Fruit fly (Drosophila melanogaster) whole organism, embryonic: Measurements from ENCODE around the gene CG16953.
A peak's percentile ranks its signal among the peaks of the same experiment; 100 is the strongest.

Source experiments
- ATbp ChIP-seq: fragments of 200-800 bp; sonication (Bioruptor generic); optimal IDR thresholded peaks from 2 replicates; lab custom pipeline; 2017; ENCODE audit warnings: missing biosample characterization, mild to moderate bottlenecking, missing genetic modification characterization, missing genetic modification reagents
- CG10654 ChIP-seq: fragments of 200-800 bp; sonication (Bioruptor generic); optimal IDR thresholded peaks from 2 replicates; lab custom pipeline; 2016; ENCODE audit warnings: missing biosample characterization, missing genetic modification characterization
- CG10979 ChIP-seq: fragments of 200-800 bp; sonication (Bioruptor generic); optimal IDR thresholded peaks from 2 replicates; lab custom pipeline; 2018; ENCODE audit warnings: missing biosample characterization, mild to moderate bottlenecking, missing genetic modification characterization, moderate library complexity
- CG12071 ChIP-seq: fragments of 200-800 bp; sonication (Bioruptor generic); optimal IDR thresholded peaks from 3 replicates; lab custom pipeline; 2018; ENCODE audit warnings: missing biosample characterization, mild to moderate bottlenecking, missing genetic modification characterization
- CG12236 ChIP-seq: fragments of 200-800 bp; sonication (Bioruptor generic); optimal IDR thresholded peaks from 2 replicates; lab custom pipeline; 2016; ENCODE audit warnings: missing biosample characterization, missing genetic modification characterization
- CG13775 ChIP-seq: fragments of 200-800 bp; sonication (Bioruptor generic); optimal IDR thresholded peaks from 3 replicates; lab custom pipeline; 2017; ENCODE audit warnings: missing biosample characterization, mild to moderate bottlenecking, missing genetic modification characterization
- CG14965 ChIP-seq: fragments of 200-800 bp; sonication (Bioruptor generic); optimal IDR thresholded peaks from 2 replicates; lab custom pipeline; 2016; ENCODE audit warnings: missing biosample characterization, missing genetic modification characterization, borderline replicate concordance
- CG15011 ChIP-seq: fragments of 200-800 bp; sonication (Bioruptor generic); optimal IDR thresholded peaks from 3 replicates; lab custom pipeline; 2018; ENCODE audit warnings: missing biosample characterization, mild to moderate bottlenecking, missing genetic modification characterization
- CG15073 ChIP-seq: fragments of 200-800 bp; sonication (Bioruptor generic); optimal IDR thresholded peaks from 2 replicates; lab custom pipeline; 2016; ENCODE audit warnings: missing biosample characterization, missing genetic modification characterization
- CG15479 ChIP-seq: fragments of 200-800 bp; sonication (Bioruptor generic); optimal IDR thresholded peaks from 3 replicates; lab custom pipeline; 2019; ENCODE audit warnings: missing biosample characterization, mild to moderate bottlenecking, missing genetic modification characterization, moderate library complexity
- CG17912 ChIP-seq: fragments of 200-800 bp; sonication (Bioruptor generic); optimal IDR thresholded peaks from 2 replicates; lab custom pipeline; 2018; ENCODE audit warnings: missing biosample characterization, mild to moderate bottlenecking, missing genetic modification characterization
- CG2116 ChIP-seq: fragments of 200-800 bp; sonication (Bioruptor generic); optimal IDR thresholded peaks from 3 replicates; lab custom pipeline; 2018; ENCODE audit warnings: missing biosample characterization, mild to moderate bottlenecking, missing genetic modification characterization
- CG2129 ChIP-seq: fragments of 200-800 bp; sonication (Bioruptor generic); IDR thresholded peaks from 2 replicates; pipeline ENCODE4 v1.3.6; 2022; ENCODE audit warnings: missing biosample characterization, missing genetic modification characterization; ENCODE audit not compliant: partially characterized antibody
- CG2199 ChIP-seq: fragments of 200-800 bp; sonication (Bioruptor generic); IDR thresholded peaks from 3 replicates; pipeline ENCODE4 v1.3.6; 2022; ENCODE audit warnings: missing biosample characterization, missing genetic modification characterization
- CG2712 ChIP-seq: fragments of 200-800 bp; optimal IDR thresholded peaks from 3 replicates; lab custom pipeline; 2019; ENCODE audit warnings: missing biosample characterization, mild to moderate bottlenecking, missing genetic modification characterization, moderate library complexity
- CG33213 ChIP-seq: fragments of 200-800 bp; sonication (Bioruptor generic); optimal IDR thresholded peaks from 3 replicates; lab custom pipeline; 2016; ENCODE audit warnings: missing biosample characterization, missing genetic modification characterization
- CG3726 ChIP-seq: fragments of 200-800 bp; sonication (Bioruptor generic); IDR thresholded peaks from 3 replicates; pipeline ENCODE4, ENCODE4 v1.3.6; 2022; ENCODE audit warnings: missing biosample characterization, missing genetic modification characterization
- CG4854 ChIP-seq: fragments of 200-800 bp; sonication (Bioruptor generic); optimal IDR thresholded peaks from 2 replicates; lab custom pipeline; 2016; ENCODE audit warnings: missing biosample characterization, missing genetic modification characterization, inconsistent platforms
- CG5245 ChIP-seq: fragments of 200-800 bp; sonication (Bioruptor generic); optimal IDR thresholded peaks from 3 replicates; lab custom pipeline; 2016; ENCODE audit warnings: missing biosample characterization, missing genetic modification characterization
- CG6654 ChIP-seq: fragments of 200-800 bp; sonication (Bioruptor generic); optimal IDR thresholded peaks from 2 replicates; lab custom pipeline; 2017; ENCODE audit warnings: missing biosample characterization, mild to moderate bottlenecking, missing genetic modification characterization
- CG7271 ChIP-seq: fragments of 200-800 bp; sonication (Bioruptor generic); optimal IDR thresholded peaks from 2 replicates; lab custom pipeline; 2018; ENCODE audit warnings: missing biosample characterization, mild to moderate bottlenecking, missing genetic modification characterization, moderate library complexity
- CkIIα-i1 ChIP-seq: fragments of 200-800 bp; sonication (Bioruptor generic); IDR thresholded peaks from 2 replicates; pipeline ENCODE4 v1.3.6; 2022; ENCODE audit warnings: missing biosample characterization, missing genetic modification characterization
- CoRest ChIP-seq: fragments of 200-800 bp; sonication (Bioruptor generic); optimal IDR thresholded peaks from 3 replicates; lab custom pipeline; 2018; ENCODE audit warnings: missing biosample characterization, mild to moderate bottlenecking, missing genetic modification characterization, moderate library complexity
- Dll ChIP-seq: fragments of 200-800 bp; sonication (Bioruptor generic); IDR thresholded peaks from 4 replicates; pipeline ENCODE4 v1.3.6; 2022; ENCODE audit warnings: missing biosample characterization, missing genetic modification characterization; ENCODE audit not compliant: partially characterized antibody
- Ets97D ChIP-seq: fragments of 200-800 bp; sonication (Bioruptor generic); optimal IDR thresholded peaks from 3 replicates; lab custom pipeline; 2016; ENCODE audit warnings: missing biosample characterization, missing genetic modification characterization
- HLH4C ChIP-seq: fragments of 200-800 bp; sonication (Bioruptor generic); IDR thresholded peaks from 3 replicates; pipeline ENCODE4 v1.3.6; 2022; ENCODE audit warnings: missing biosample characterization, missing genetic modification characterization; ENCODE audit not compliant: partially characterized antibody
- Lpt ChIP-seq: fragments of >200 bp; optimal IDR thresholded peaks from 2 replicates; lab custom pipeline; 2018; ENCODE audit warnings: missing biosample characterization, missing genetic modification characterization
- Mrtf ChIP-seq: fragments of 200-800 bp; sonication (Bioruptor generic); IDR thresholded peaks from 3 replicates; pipeline ENCODE4 v1.3.6; 2022; ENCODE audit warnings: missing biosample characterization, missing genetic modification characterization
- YL-1 ChIP-seq: fragments of 200-800 bp; sonication (Bioruptor generic); optimal IDR thresholded peaks from 3 replicates; lab custom pipeline; 2017; ENCODE audit warnings: missing biosample characterization, mild to moderate bottlenecking, missing genetic modification characterization
- al ChIP-seq: fragments of 200-800 bp; sonication (Bioruptor generic); IDR thresholded peaks from 2 replicates; pipeline ENCODE4 v1.3.6; 2022; ENCODE audit warnings: missing biosample characterization, missing genetic modification characterization
- ap ChIP-seq: fragments of 200-800 bp; sonication (Bioruptor generic); IDR thresholded peaks from 2 replicates; pipeline ENCODE4 v1.3.6; 2022; ENCODE audit warnings: missing biosample characterization, missing genetic modification characterization
- ato ChIP-seq: fragments of 200-800 bp; sonication (Bioruptor generic); IDR thresholded peaks from 2 replicates; pipeline ENCODE4 v1.3.6; 2022; ENCODE audit warnings: missing biosample characterization, missing genetic modification characterization; ENCODE audit not compliant: partially characterized antibody
- bsh ChIP-seq, 2 experiments: fragments of 200-800 bp; sonication (Bioruptor generic); optimal IDR thresholded peaks; 2 replicates each; lab custom pipeline; 2017 to 2018; ENCODE audit warnings: mild to moderate bottlenecking in 2 of 2, missing biosample characterization in 2 of 2, missing genetic modification characterization in 2 of 2, moderate library complexity in 1 of 2
- cad ChIP-seq: fragments of >200 bp; optimal IDR thresholded peaks from 2 replicates; lab custom pipeline; 2017; ENCODE audit warnings: missing biosample characterization, missing genetic modification characterization
- chn ChIP-seq: fragments of 200-800 bp; sonication (Bioruptor generic); optimal IDR thresholded peaks from 2 replicates; lab custom pipeline; 2016; ENCODE audit warnings: missing biosample characterization, missing genetic modification characterization
- crc ChIP-seq: fragments of 200-800 bp; sonication (Bioruptor generic); optimal IDR thresholded peaks from 2 replicates; lab custom pipeline; 2016; ENCODE audit warnings: missing biosample characterization, missing genetic modification characterization
- dmrt11E ChIP-seq: fragments of 200-800 bp; sonication (Bioruptor generic); optimal IDR thresholded peaks from 3 replicates; lab custom pipeline; 2018; ENCODE audit warnings: missing biosample characterization, mild to moderate bottlenecking, missing genetic modification characterization, moderate library complexity
- eve ChIP-seq, 2 experiments: fragments of >200 bp; optimal IDR thresholded peaks; 2 replicates each; lab custom pipeline; 2017; ENCODE audit warnings: missing biosample characterization in 2 of 2, missing genetic modification characterization in 2 of 2
- fd102C ChIP-seq: fragments of 200-800 bp; sonication (Bioruptor generic); optimal IDR thresholded peaks from 2 replicates; lab custom pipeline; 2018; ENCODE audit warnings: missing biosample characterization, mild to moderate bottlenecking, missing genetic modification characterization, moderate library complexity
- fd96Cb ChIP-seq: fragments of 200-800 bp; sonication (Bioruptor generic); optimal IDR thresholded peaks from 2 replicates; lab custom pipeline; 2018; ENCODE audit warnings: missing biosample characterization, mild to moderate bottlenecking, missing genetic modification characterization, moderate library complexity
- ftz-f1 ChIP-seq: fragments of 200-800 bp; sonication (Bioruptor generic); optimal IDR thresholded peaks from 2 replicates; lab custom pipeline; 2016; ENCODE audit warnings: missing biosample characterization, missing genetic modification characterization
- lmd ChIP-seq: fragments of 200-800 bp; sonication (Bioruptor generic); IDR thresholded peaks from 2 replicates; pipeline ENCODE4 v1.3.6; 2022; ENCODE audit warnings: missing biosample characterization, missing genetic modification characterization
- oc ChIP-seq: fragments of 200-800 bp; sonication (Bioruptor generic); optimal IDR thresholded peaks from 2 replicates; lab custom pipeline; 2018; ENCODE audit warnings: missing biosample characterization, mild to moderate bottlenecking, missing genetic modification characterization, moderate library complexity
- salm ChIP-seq: fragments of 200-800 bp; sonication (Bioruptor generic); optimal IDR thresholded peaks from 2 replicates; lab custom pipeline; 2018; ENCODE audit warnings: missing biosample characterization, mild to moderate bottlenecking, missing genetic modification characterization
- shn ChIP-seq: fragments of 200-800 bp; sonication (Bioruptor generic); optimal IDR thresholded peaks from 3 replicates; lab custom pipeline; 2016; ENCODE audit warnings: missing biosample characterization, missing genetic modification characterization
- tll ChIP-seq, 2 experiments: fragments of 200-800 bp in 1 of 2; fragments of >200 bp in 1 of 2; sonication (Bioruptor generic) in 1 of 2; optimal IDR thresholded peaks; 2 replicates each; lab custom pipeline; 2017 to 2019; ENCODE audit warnings: missing biosample characterization in 2 of 2, missing genetic modification characterization in 2 of 2, mild to moderate bottlenecking in 1 of 2, moderate library complexity in 1 of 2
- wek ChIP-seq: fragments of 200-800 bp; sonication (Bioruptor generic); optimal IDR thresholded peaks from 3 replicates; lab custom pipeline; 2018; ENCODE audit warnings: missing biosample characterization, mild to moderate bottlenecking, missing genetic modification characterization, moderate library complexity
- yki ChIP-seq: fragments of >200 bp; optimal IDR thresholded peaks from 3 replicates; lab custom pipeline; 2018

Gene CG16953

dm6 chr3R:20587630-20588479, 2.2 kb upstream of the CG16953 start, which contains the start of gene Septin2 (continued):
- TF ChIP-seq CG12236 (GFP tag; lab: Kevin White, UChicago) (peak; percentile 50), CG2116 (GFP tag; lab: Kevin White, UChicago) (peak; percentile 44), wek (peak; percentile 45), Lpt (GFP tag; lab: Kevin White, UChicago) (no peak), ATbp (GFP tag; lab: Kevin White, UChicago) (peak; percentile 86), tll (GFP tag; optimal IDR thresholded peaks at IDR 0.05; lab: Kevin White, UChicago) (no peak), fd102C (no peak), CG12071 (GFP tag; lab: Kevin White, UChicago) (peak; percentile 77), crc (GFP tag; lab: Kevin White, UChicago) (peak; percentile 53), CG2199 (GFP tag; lab: Robert Waterston, UW) (0 out of 3 replicates have a peak, but pooled peaks have one; percentile 46), chn (GFP tag; lab: Kevin White, UChicago) (peak; percentile 73), CG15073 (GFP tag; lab: Kevin White, UChicago) (peak; percentile 50), CG17912 (GFP tag; lab: Kevin White, UChicago) (no peak), Mrtf (GFP tag; lab: Robert Waterston, UW) (no peak; the same call in 2 of the 3 replicates), cad (GFP tag; lab: Kevin White, UChicago) (no peak), HLH4C (GFP tag; lab: Robert Waterston, UW) (no peak), ap (GFP tag; lab: Robert Waterston, UW) (peak; percentile 59), CoRest (peak; percentile 82), CG13775 (GFP tag; lab: Kevin White, UChicago) (peak; percentile 75), CG6654 (GFP tag; lab: Kevin White, UChicago) (peak; percentile 69), salm (tag; lab: Kevin White, UChicago) (peak; percentile 59), dmrt11E (tag; lab: Kevin White, UChicago) (peak; percentile 78), CkIIα-i1 (GFP tag; lab: Robert Waterston, UW) (0 out of 2 replicates have a peak, but pooled peaks have one; percentile 11), CG7271 (tag; lab: Kevin White, UChicago) (no peak), YL-1 (GFP tag; lab: Kevin White, UChicago) (no peak), fd96Cb (peak; percentile 85), bsh (GFP tag; optimal IDR thresholded peaks at IDR 0.05; lab: Kevin White, UChicago) (peak; percentile 79), Ets97D (GFP tag; lab: Kevin White, UChicago) (peak; percentile 26), al (GFP tag; lab: Robert Waterston, UW) (no peak), lmd (GFP tag; lab: Robert Waterston, UW) (peak; percentile 73), shn (GFP tag; lab: Kevin White, UChicago) (peak; percentile 12), CG10654 (GFP tag; lab: Kevin White, UChicago) (peak; percentile 63), Dll (GFP tag; lab: Robert Waterston, UW) (no peak), CG14965 (GFP tag; lab: Kevin White, UChicago) (no peak), CG5245 (GFP tag; lab: Kevin White, UChicago) (peak; percentile 42), CG10979 (tag; lab: Kevin White, UChicago) (peak; percentile 89), CG4854 (GFP tag; lab: Kevin White, UChicago) (peak; percentile 65), CG3726 (GFP tag; lab: Robert Waterston, UW) (no peak), ftz-f1 (GFP tag; lab: Kevin White, UChicago) (no peak), CG33213 (GFP tag; lab: Kevin White, UChicago) (peak; percentile 58), oc (tag; lab: Kevin White, UChicago) (no peak), CG15011 (GFP tag; lab: Kevin White, UChicago) (peak; percentile 68), CG15479 (GFP tag; lab: Kevin White, UChicago) (no peak), yki (no peak), eve (GFP tag; optimal IDR thresholded peaks at IDR 0.05; lab: Kevin White, UChicago) (no peak), ato (GFP tag; lab: Robert Waterston, UW) (no peak), CG2712 (peak; percentile 84), CG2129 (GFP tag; lab: Robert Waterston, UW) (no peak)
